1 fruit fly cellular context compared by ENCODE assay signal in the genomic region with DNA sequence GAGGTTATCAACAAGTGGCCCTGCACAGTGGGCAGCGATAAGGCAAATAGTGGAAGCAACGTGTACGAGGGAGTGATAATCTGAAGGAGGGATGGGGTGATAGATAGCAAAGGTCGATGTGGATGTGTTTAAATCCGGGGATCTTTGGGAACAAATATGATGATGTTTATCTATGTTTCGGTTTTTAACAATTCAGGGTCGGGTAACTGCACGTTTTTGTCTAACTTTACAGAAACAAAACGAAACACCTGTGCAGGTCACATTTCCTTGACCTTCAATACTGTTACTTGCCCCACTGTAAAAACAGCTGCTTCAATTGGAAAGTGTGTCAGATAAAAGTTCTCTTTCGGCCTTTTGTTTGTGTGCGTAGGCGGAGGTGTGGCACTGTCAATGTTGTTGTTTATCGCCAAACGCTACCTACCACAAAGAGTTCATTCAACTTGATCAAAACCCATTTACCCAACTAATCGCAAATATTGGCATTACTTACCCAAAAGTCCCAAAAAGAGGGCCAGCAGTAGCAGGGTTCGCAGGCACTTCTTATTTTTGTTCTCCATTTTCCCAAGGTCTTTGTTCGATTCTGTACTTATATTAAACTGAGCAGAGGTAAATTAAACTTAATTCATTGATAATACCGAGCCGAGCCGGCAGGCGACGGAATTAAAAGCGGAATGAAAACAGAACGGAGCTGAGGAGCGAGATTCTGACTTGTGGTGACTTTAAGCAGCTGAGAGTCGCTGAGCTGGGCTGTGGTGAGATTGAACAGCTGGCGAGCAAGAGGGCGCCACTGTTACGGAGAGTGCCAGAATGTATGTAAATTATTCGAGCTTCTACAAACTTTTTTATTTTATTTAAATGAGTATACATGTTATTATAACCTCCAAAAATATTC.
TF ChIP-seq lines count a peak whose summit lies in the region.

A gene (minus strand): TSS at position 681 of the 892 bp plus-strand sequence.

TF ChIP-seq in whole organism, embryonic, 481 proteins besides CTCF, POLR2A, EP300 and RAD21 (continued from another document and continues in another):
- TF ChIP-seq CG2678 (tag; optimal IDR thresholded peaks at IDR 0.05; lab: Kevin White, UChicago) (peak; percentile 80), repo (GFP tag; optimal IDR thresholded peaks at IDR 0.05; lab: Kevin White, UChicago) (peak; percentile 60), Oli (tag; optimal IDR thresholded peaks at IDR 0.05; lab: Kevin White, UChicago) (peak; percentile 78), CG7928 (GFP tag; optimal IDR thresholded peaks at IDR 0.05; lab: Kevin White, UChicago) (no peak), CG3065 (GFP tag; optimal IDR thresholded peaks at IDR 0.05; lab: Kevin White, UChicago) (peak; percentile 67), Dbx (GFP tag; IDR thresholded peaks at IDR 0.05; lab: Robert Waterston, UW) (no peak), onecut (GFP tag; IDR thresholded peaks at IDR 0.05; lab: Robert Waterston, UW) (peak; percentile 37; the same call in 1 of the 2 replicates), CG15073 (GFP tag; optimal IDR thresholded peaks at IDR 0.05; lab: Kevin White, UChicago) (no peak), CG17328 (GFP tag; IDR thresholded peaks at IDR 0.05; lab: Robert Waterston, UW) (peak; percentile 59), dpn (GFP tag; optimal IDR thresholded peaks at IDR 0.05; lab: Kevin White, UChicago) (peak; percentile 71 to 81), grau (tag; optimal IDR thresholded peaks at IDR 0.05; lab: Kevin White, UChicago) (peak; percentile 82), CG14667 (GFP tag; IDR thresholded peaks at IDR 0.05; lab: Robert Waterston, UW) (no peak), tio (GFP tag; optimal IDR thresholded peaks at IDR 0.05; lab: Kevin White, UChicago) (peak; percentile 70), CG3163 (GFP tag; optimal IDR thresholded peaks at IDR 0.05; lab: Kevin White, UChicago) (peak; percentile 52), D (optimal IDR thresholded peaks at IDR 0.05; lab: Kevin White, UChicago) (no peak), D (GFP tag; optimal IDR thresholded peaks at IDR 0.05; lab: Kevin White, UChicago) (peak; percentile 76), H15 (GFP tag; IDR thresholded peaks at IDR 0.05; lab: Robert Waterston, UW) (peak; percentile 47; the same call in 1 of the 3 replicates), wdn (GFP tag; IDR thresholded peaks at IDR 0.05; lab: Robert Waterston, UW) (peak; percentile 45; the same call in 1 of the 2 replicates), CG8944 (GFP tag; optimal IDR thresholded peaks at IDR 0.05; lab: Kevin White, UChicago) (peak; percentile 76), Side (GFP tag; optimal IDR thresholded peaks at IDR 0.05; lab: Kevin White, UChicago) (peak; percentile 82), CG16779 (GFP tag; IDR thresholded peaks at IDR 0.05; lab: Robert Waterston, UW) (no peak), CG5245 (GFP tag; optimal IDR thresholded peaks at IDR 0.05; lab: Kevin White, UChicago) (peak; percentile 53), fd102C (GFP tag; optimal IDR thresholded peaks at IDR 0.05; lab: Kevin White, UChicago) (no peak), luna (GFP tag; optimal IDR thresholded peaks at IDR 0.05; lab: Kevin White, UChicago) (no peak), CG18262 (tag; optimal IDR thresholded peaks at IDR 0.05; lab: Kevin White, UChicago) (peak; percentile 80), Mrtf (GFP tag; IDR thresholded peaks at IDR 0.05; lab: Robert Waterston, UW) (no peak; the same call in 2 of the 3 replicates), Doc3 (GFP tag; IDR thresholded peaks at IDR 0.05; lab: Robert Waterston, UW; ENCODE audit: partially characterized antibody) (no peak), slp2 (GFP tag; optimal IDR thresholded peaks at IDR 0.05; lab: Kevin White, UChicago) (peak; percentile 68), HHEX (GFP tag; optimal IDR thresholded peaks at IDR 0.05; lab: Kevin White, UChicago) (peak; percentile 67), bbx (GFP tag; IDR thresholded peaks at IDR 0.05; lab: Robert Waterston, UW; ENCODE audit: partially characterized antibody) (no peak; the same call in 1 of the 2 replicates), CG12219 (GFP tag; optimal IDR thresholded peaks at IDR 0.05; lab: Kevin White, UChicago) (peak; percentile 79), CG2129 (GFP tag; IDR thresholded peaks at IDR 0.05; lab: Robert Waterston, UW; ENCODE audit: partially characterized antibody) (no peak), CG17361 (GFP tag; IDR thresholded peaks at IDR 0.05; lab: Robert Waterston, UW) (peak; percentile 74; the same call in 2 of the 3 replicates), YL-1 (GFP tag; optimal IDR thresholded peaks at IDR 0.05; lab: Kevin White, UChicago) (peak; percentile 56), seq (GFP tag; IDR thresholded peaks at IDR 0.05; lab: Robert Waterston, UW) (peak; percentile 78), CG9215 (GFP tag; IDR thresholded peaks at IDR 0.05; lab: Robert Waterston, UW) (peak; percentile 28; the same call in 1 of the 2 replicates), hbn (GFP tag; IDR thresholded peaks at IDR 0.05; lab: Robert Waterston, UW; ENCODE audit: partially characterized antibody) (no peak), ash1 (GFP tag; optimal IDR thresholded peaks at IDR 0.05; lab: Kevin White, UChicago) (no peak), Dp (GFP tag; optimal IDR thresholded peaks at IDR 0.05; lab: Kevin White, UChicago) (peak; percentile 55), CG8290 (GFP tag; optimal IDR thresholded peaks at IDR 0.05; lab: Kevin White, UChicago) (peak; percentile 29), CG8290 (tag; optimal IDR thresholded peaks at IDR 0.05; lab: Kevin White, UChicago) (peak; percentile 35 to 78), HmgD (GFP tag; optimal IDR thresholded peaks at IDR 0.05; lab: Kevin White, UChicago) (peak; percentile 24), hkb (optimal IDR thresholded peaks at IDR 0.05; lab: Kevin White, UChicago) (no peak), hkb (GFP tag; IDR thresholded peaks at IDR 0.05; lab: Robert Waterston, UW) (peak; percentile 68), CG16813 (GFP tag; IDR thresholded peaks at IDR 0.05; lab: Robert Waterston, UW; ENCODE audit: partially characterized antibody) (0 out of 3 replicates have a peak, but pooled peaks have one; percentile 30), CG2199 (GFP tag; IDR thresholded peaks at IDR 0.05; lab: Robert Waterston, UW) (no peak; the same call in 2 of the 3 replicates), CG11696 (GFP tag; IDR thresholded peaks at IDR 0.05; lab: Robert Waterston, UW) (0 out of 2 replicates have a peak, but pooled peaks have one; percentile 46), nerfin-1 (tag; optimal IDR thresholded peaks at IDR 0.05; lab: Kevin White, UChicago) (peak; percentile 38), Dip3 (GFP tag; optimal IDR thresholded peaks at IDR 0.05; lab: Kevin White, UChicago) (peak; percentile 61), klu (GFP tag; IDR thresholded peaks at IDR 0.05; lab: Robert Waterston, UW) (peak; percentile 29; the same call in 1 of the 2 replicates), chn (GFP tag; optimal IDR thresholded peaks at IDR 0.05; lab: Kevin White, UChicago) (peak; percentile 87), CG34376 (GFP tag; optimal IDR thresholded peaks at IDR 0.05; lab: Kevin White, UChicago) (peak; percentile 65), tna (GFP tag; IDR thresholded peaks at IDR 0.05; lab: Robert Waterston, UW; ENCODE audit: partially characterized antibody) (no peak), nom (GFP tag; optimal IDR thresholded peaks at IDR 0.05; lab: Kevin White, UChicago) (peak; percentile 34), kay (GFP tag; optimal IDR thresholded peaks at IDR 0.05; lab: Kevin White, UChicago) (peak; percentile 23), CG15269 (tag; optimal IDR thresholded peaks at IDR 0.05; lab: Kevin White, UChicago) (peak; percentile 74), CG4328 (GFP tag; optimal IDR thresholded peaks at IDR 0.05; lab: Kevin White, UChicago) (peak; percentile 44), en (GFP tag; optimal IDR thresholded peaks at IDR 0.05; lab: Kevin White, UChicago) (peak; percentile 54), crc (GFP tag; optimal IDR thresholded peaks at IDR 0.05; lab: Kevin White, UChicago) (peak; percentile 41), tx (GFP tag; optimal IDR thresholded peaks at IDR 0.05; lab: Kevin White, UChicago) (peak; percentile 75), CG8089 (GFP tag; optimal IDR thresholded peaks at IDR 0.05; lab: Kevin White, UChicago) (peak; percentile 58), CG14860 (GFP tag; IDR thresholded peaks at IDR 0.05; lab: Robert Waterston, UW; ENCODE audit: partially characterized antibody) (peak; percentile 47; the same call in 1 of the 3 replicates), Atf-2 (GFP tag; optimal IDR thresholded peaks at IDR 0.05; lab: Kevin White, UChicago) (peak; percentile 71), Oaz (GFP tag; IDR thresholded peaks at IDR 0.05; lab: Robert Waterston, UW) (peak; percentile 57; the same call in 1 of the 2 replicates), sc (optimal IDR thresholded peaks at IDR 0.05; lab: Kevin White, UChicago) (no peak), sc (GFP tag; optimal IDR thresholded peaks at IDR 0.05; lab: Kevin White, UChicago) (peak; percentile 67), CG6765 (GFP tag; optimal IDR thresholded peaks at IDR 0.05; lab: Kevin White, UChicago) (no peak), rib (GFP tag; IDR thresholded peaks at IDR 0.05; lab: Robert Waterston, UW) (no peak), CG3281 (GFP tag; optimal IDR thresholded peaks at IDR 0.05; lab: Kevin White, UChicago) (peak; percentile 53), Hey (tag; optimal IDR thresholded peaks at IDR 0.05; lab: Kevin White, UChicago) (peak; percentile 27), nerfin-2 (GFP tag; IDR thresholded peaks at IDR 0.05; lab: Robert Waterston, UW; ENCODE audit: partially characterized antibody) (0 out of 2 replicates have a peak, but pooled peaks have one; percentile 39), CG12155 (GFP tag; optimal IDR thresholded peaks at IDR 0.05; lab: Kevin White, UChicago) (peak; percentile 73), Fer3 (tag; optimal IDR thresholded peaks at IDR 0.05; lab: Kevin White, UChicago) (peak; percentile 47), CG15479 (GFP tag; optimal IDR thresholded peaks at IDR 0.05; lab: Kevin White, UChicago) (peak; percentile 33), Tbp (GFP tag; optimal IDR thresholded peaks at IDR 0.05; lab: Kevin White, UChicago) (no peak), Asciz (GFP tag; optimal IDR thresholded peaks at IDR 0.05; lab: Kevin White, UChicago) (peak; percentile 65), CG2120 (GFP tag; optimal IDR thresholded peaks at IDR 0.05; lab: Kevin White, UChicago) (peak; percentile 82), ewg (GFP tag; optimal IDR thresholded peaks at IDR 0.05; lab: Kevin White, UChicago) (peak; percentile 60), CG10274 (GFP tag; optimal IDR thresholded peaks at IDR 0.05; lab: Kevin White, UChicago) (peak; percentile 33), CG10654 (GFP tag; optimal IDR thresholded peaks at IDR 0.05; lab: Kevin White, UChicago) (peak; percentile 45), Pdp1 (GFP tag; optimal IDR thresholded peaks at IDR 0.05; lab: Kevin White, UChicago) (peak; percentile 60 to 84), CG10209 (GFP tag; optimal IDR thresholded peaks at IDR 0.05; lab: Kevin White, UChicago) (peak; percentile 80), CG14050 (GFP tag; IDR thresholded peaks at IDR 0.05; lab: Robert Waterston, UW) (peak; percentile 24; the same call in 2 of the 3 replicates), CG17612 (GFP tag; IDR thresholded peaks at IDR 0.05; lab: Robert Waterston, UW) (no peak), CG9437 (GFP tag; optimal IDR thresholded peaks at IDR 0.05; lab: Kevin White, UChicago) (peak; percentile 58), btn (GFP tag; optimal IDR thresholded peaks at IDR 0.05; lab: Kevin White, UChicago) (peak; percentile 60), CG13296 (GFP tag; optimal IDR thresholded peaks at IDR 0.05; lab: Kevin White, UChicago) (peak; percentile 27), CG4730 (GFP tag; IDR thresholded peaks at IDR 0.05; lab: Robert Waterston, UW) (no peak), chinmo (GFP tag; IDR thresholded peaks at IDR 0.05; lab: Robert Waterston, UW; ENCODE audit: partially characterized antibody) (0 out of 4 replicates have a peak, but pooled peaks have one; percentile 20), gcm2 (GFP tag; optimal IDR thresholded peaks at IDR 0.05; lab: Kevin White, UChicago) (peak; percentile 51), B-H2 (GFP tag; optimal IDR thresholded peaks at IDR 0.05; lab: Kevin White, UChicago) (peak; percentile 29), CG15011 (GFP tag; optimal IDR thresholded peaks at IDR 0.05; lab: Kevin White, UChicago) (peak; percentile 49), CG18599 (GFP tag; optimal IDR thresholded peaks at IDR 0.05; lab: Kevin White, UChicago) (peak; percentile 77), CG17568 (GFP tag; optimal IDR thresholded peaks at IDR 0.05; lab: Kevin White, UChicago) (peak; percentile 37), Hr78 (GFP tag; optimal IDR thresholded peaks at IDR 0.05; lab: Kevin White, UChicago) (peak in 1 of 2 experiments; percentile 99), Neu2 (GFP tag; optimal IDR thresholded peaks at IDR 0.05; lab: Kevin White, UChicago; ENCODE audit: borderline replicate concordance) (peak; percentile 27), gce (GFP tag; IDR thresholded peaks at IDR 0.05; lab: Robert Waterston, UW) (peak; percentile 45; the same call in 1 of the 3 replicates), pan (optimal IDR thresholded peaks at IDR 0.05; lab: Kevin White, UChicago) (no peak), pan (GFP tag; optimal IDR thresholded peaks at IDR 0.05 in 1 of 2, IDR thresholded peaks at IDR 0.05 in 1 of 2) (peak in 1 of 2 experiments; percentile 61), NC2α (GFP tag; optimal IDR thresholded peaks at IDR 0.05; lab: Kevin White, UChicago) (peak; percentile 57), sr (GFP tag; IDR thresholded peaks at IDR 0.05; lab: Robert Waterston, UW) (no peak; the same call in 2 of the 3 replicates), MTF-1 (GFP tag; optimal IDR thresholded peaks at IDR 0.05; lab: Kevin White, UChicago; ENCODE audit: borderline replicate concordance) (no peak), phol (tag; optimal IDR thresholded peaks at IDR 0.05; lab: Kevin White, UChicago) (peak; percentile 75), Blimp-1 (GFP tag; optimal IDR thresholded peaks at IDR 0.05; lab: Kevin White, UChicago) (peak; percentile 79), sisA (GFP tag; IDR thresholded peaks at IDR 0.05; lab: Robert Waterston, UW) (peak; percentile 67), CG10366 (GFP tag; IDR thresholded peaks at IDR 0.05; lab: Robert Waterston, UW) (peak; percentile 59), ranshi (GFP tag; IDR thresholded peaks at IDR 0.05; lab: Robert Waterston, UW) (0 out of 2 replicates have a peak, but pooled peaks have one; percentile 46), CG33213 (GFP tag; optimal IDR thresholded peaks at IDR 0.05; lab: Kevin White, UChicago) (peak; percentile 16), CG9817 (tag; optimal IDR thresholded peaks at IDR 0.05; lab: Kevin White, UChicago) (peak; percentile 61), ab (GFP tag; optimal IDR thresholded peaks at IDR 0.05; lab: Kevin White, UChicago) (peak; percentile 54), bcd (GFP tag; optimal IDR thresholded peaks at IDR 0.05; lab: Kevin White, UChicago) (peak; percentile 76), dmrt99B (tag; optimal IDR thresholded peaks at IDR 0.05; lab: Kevin White, UChicago) (peak; percentile 79), CG12391 (tag; optimal IDR thresholded peaks at IDR 0.05; lab: Kevin White, UChicago) (peak; percentile 76), NK7.1 (GFP tag; optimal IDR thresholded peaks at IDR 0.05; lab: Kevin White, UChicago) (peak; percentile 73)
